Fruit fly (Drosophila melanogaster) whole organism, embryonic: ENCODE data around the gene Acat1.

Experiments used
- CG12236 ChIP-seq: fragments of 200-800 bp; sonication (Bioruptor generic); optimal IDR thresholded peaks from 2 replicates; lab custom pipeline; 2016; ENCODE audit warnings: missing biosample characterization, missing genetic modification characterization
- CG14441 ChIP-seq: fragments of 200-800 bp; sonication (Bioruptor generic); IDR thresholded peaks from 2 replicates; pipeline ENCODE4 v1.3.6; 2022; ENCODE audit warnings: missing biosample characterization, missing genetic modification characterization
- CG4854 ChIP-seq: fragments of 200-800 bp; sonication (Bioruptor generic); optimal IDR thresholded peaks from 2 replicates; lab custom pipeline; 2016; ENCODE audit warnings: missing biosample characterization, missing genetic modification characterization, inconsistent platforms

DNA sequence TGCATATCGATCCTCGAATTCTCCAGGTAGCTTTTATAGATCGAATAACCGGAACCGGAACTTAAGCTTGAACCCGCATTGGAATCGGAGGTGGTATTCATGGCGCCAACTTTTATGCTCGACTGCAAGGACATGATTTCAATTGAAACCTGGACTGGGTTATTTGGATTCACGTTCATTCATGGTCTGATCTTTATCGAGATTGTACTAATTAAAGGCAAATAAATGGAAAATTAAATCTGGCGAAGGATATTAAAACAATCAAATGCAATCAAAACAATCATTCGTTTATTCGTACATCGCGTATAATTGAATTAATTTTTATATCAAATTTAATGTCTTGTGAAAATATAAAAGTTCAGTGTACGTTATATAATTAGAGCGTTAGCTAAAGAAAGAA, 4.7 kb downstream of the Acat1 start, which contains the start of gene Ir7f:
- TF ChIP-seq CG12236 (no peak), CG4854 (no peak), CG14441 (GFP tag; lab: Robert Waterston, UW) (no peak)
